Worm (Caenorhabditis elegans): Measurements from ENCODE around the gene C26B2.7.

ce11 chrIV:8000763-8001162, 15.3 kb upstream of the C26B2.7 start:
- no peak for TF ChIP-seq ets-7 (tag; optimal IDR thresholded peaks at IDR 0.05)
- TF ChIP-seq hmg-4 (GFP tag; optimal IDR thresholded peaks at IDR 0.05): no peak
- TF ChIP-seq flt-1 (GFP tag; IDR thresholded peaks at IDR 0.05): no peak
- TF ChIP-seq ama-1 (optimal IDR thresholded peaks at IDR 0.05): no peak
- TF ChIP-seq hmbx-1 (tag; optimal IDR thresholded peaks at IDR 0.05): no peak
- no peak for TF ChIP-seq aly-1 (tag; optimal IDR thresholded peaks at IDR 0.05)
- TF ChIP-seq F13C5.2 (tag; optimal IDR thresholded peaks at IDR 0.05): no peak
- TF ChIP-seq tra-4 (tag; optimal IDR thresholded peaks at IDR 0.05): no peak
- no peak for TF ChIP-seq sea-1 (GFP tag; conservative IDR thresholded peaks at IDR 0.05)
- TF ChIP-seq ceh-36 (tag; optimal IDR thresholded peaks at IDR 0.05): peak; percentile 53
- no peak for TF ChIP-seq ceh-13 (GFP tag; optimal IDR thresholded peaks at IDR 0.05)
- no peak for TF ChIP-seq scrt-1 (GFP tag; IDR thresholded peaks at IDR 0.05)
- TF ChIP-seq B0310.2 (tag; optimal IDR thresholded peaks at IDR 0.05): no peak
- TF ChIP-seq tbx-11 (GFP tag; IDR thresholded peaks at IDR 0.05): no peak

All from whole organism, early embryonic.